Fruit fly (Drosophila melanogaster) whole organism, embryonic: ENCODE results near the gene RpL23A.

Source experiments
- Aef1 ChIP-seq: fragments of 200-800 bp; sonication (Bioruptor generic); IDR thresholded peaks from 3 replicates; pipeline ENCODE4 v1.3.6; 2022; ENCODE audit warnings: missing biosample characterization, missing genetic modification characterization
- Atf6 ChIP-seq: fragments of 200-800 bp; sonication (Bioruptor generic); IDR thresholded peaks from 2 replicates; pipeline ENCODE4 v1.3.6; 2022; ENCODE audit warnings: missing biosample characterization, missing genetic modification characterization
- CG10147 ChIP-seq: fragments of 200-800 bp; sonication (Bioruptor generic); optimal IDR thresholded peaks from 2 replicates; lab custom pipeline; 2019; ENCODE audit warnings: missing biosample characterization, mild to moderate bottlenecking, missing genetic modification characterization, moderate library complexity
- CG14050 ChIP-seq: fragments of 200-800 bp; sonication (Bioruptor generic); IDR thresholded peaks from 3 replicates; pipeline ENCODE4 v1.3.6; 2022; ENCODE audit warnings: missing biosample characterization, missing genetic modification characterization
- CG14710 ChIP-seq: fragments of 200-800 bp; sonication (Bioruptor generic); optimal IDR thresholded peaks from 3 replicates; lab custom pipeline; 2019; ENCODE audit warnings: missing biosample characterization, mild to moderate bottlenecking, missing genetic modification characterization, moderate library complexity
- CG15479 ChIP-seq: fragments of 200-800 bp; sonication (Bioruptor generic); optimal IDR thresholded peaks from 3 replicates; lab custom pipeline; 2019; ENCODE audit warnings: missing biosample characterization, mild to moderate bottlenecking, missing genetic modification characterization, moderate library complexity
- CG17385 ChIP-seq: fragments of 200-800 bp; sonication (Bioruptor generic); optimal IDR thresholded peaks from 3 replicates; lab custom pipeline; 2018; ENCODE audit warnings: missing biosample characterization, mild to moderate bottlenecking, missing genetic modification characterization
- CG17568 ChIP-seq: fragments of 200-800 bp; sonication (Bioruptor generic); optimal IDR thresholded peaks from 2 replicates; lab custom pipeline; 2018; ENCODE audit warnings: missing biosample characterization, mild to moderate bottlenecking, missing genetic modification characterization, moderate library complexity
- CG17829 ChIP-seq: fragments of 200-800 bp; optimal IDR thresholded peaks from 2 replicates; lab custom pipeline; 2019; ENCODE audit warnings: missing biosample characterization, mild to moderate bottlenecking, missing genetic modification characterization, moderate library complexity
- CG30403 ChIP-seq: fragments of 200-800 bp; sonication (Bioruptor generic); optimal IDR thresholded peaks from 3 replicates; lab custom pipeline; 2016; ENCODE audit warnings: missing biosample characterization, missing genetic modification characterization
- CG32767 ChIP-seq: fragments of 200-800 bp; sonication (Bioruptor generic); IDR thresholded peaks from 2 replicates; pipeline ENCODE4 v1.3.6; 2022; ENCODE audit warnings: missing biosample characterization, missing genetic modification characterization
- CG34224 ChIP-seq: fragments of 200-800 bp; sonication (Bioruptor generic); IDR thresholded peaks from 3 replicates; pipeline ENCODE4 v1.3.6; 2022; ENCODE audit warnings: missing biosample characterization, missing genetic modification characterization; ENCODE audit not compliant: partially characterized antibody
- CG3726 ChIP-seq: fragments of 200-800 bp; sonication (Bioruptor generic); IDR thresholded peaks from 3 replicates; pipeline ENCODE4, ENCODE4 v1.3.6; 2022; ENCODE audit warnings: missing biosample characterization, missing genetic modification characterization
- CG4282 ChIP-seq: fragments of 200-800 bp; sonication (Bioruptor generic); optimal IDR thresholded peaks from 2 replicates; lab custom pipeline; 2016; ENCODE audit warnings: missing biosample characterization, missing genetic modification characterization
- CG43689 ChIP-seq: fragments of 200-800 bp; sonication (Bioruptor generic); IDR thresholded peaks from 2 replicates; pipeline ENCODE4 v1.3.6; 2022; ENCODE audit warnings: missing biosample characterization, missing genetic modification characterization
- CG4730 ChIP-seq: fragments of 200-800 bp; sonication (Bioruptor generic); IDR thresholded peaks from 2 replicates; pipeline ENCODE4 v1.3.6; 2022; ENCODE audit warnings: missing biosample characterization, missing genetic modification characterization
- CG6254 ChIP-seq: fragments of 200-800 bp; sonication (Bioruptor generic); optimal IDR thresholded peaks from 3 replicates; lab custom pipeline; 2017; ENCODE audit warnings: mild to moderate bottlenecking, missing biosample characterization, missing genetic modification reagents, missing genetic modification characterization
- CG7786 ChIP-seq: fragments of 200-800 bp; sonication (Bioruptor generic); optimal IDR thresholded peaks from 2 replicates; lab custom pipeline; 2016; ENCODE audit warnings: missing biosample characterization, missing genetic modification characterization
- CG8281 ChIP-seq: fragments of 200-800 bp; sonication (Bioruptor generic); optimal IDR thresholded peaks from 2 replicates; lab custom pipeline; 2018; ENCODE audit warnings: missing biosample characterization, mild to moderate bottlenecking, missing genetic modification characterization, moderate library complexity
- CG8290 ChIP-seq, 3 experiments: fragments of 200-800 bp; sonication (Bioruptor generic); optimal IDR thresholded peaks; 2 replicates each; lab custom pipeline; 2016 to 2019; ENCODE audit warnings: missing biosample characterization in 3 of 3, missing genetic modification characterization in 3 of 3, mild to moderate bottlenecking in 2 of 3, moderate library complexity in 1 of 3
- CrebB ChIP-seq: fragments of 200-800 bp; sonication (Bioruptor generic); optimal IDR thresholded peaks from 3 replicates; lab custom pipeline; 2018; ENCODE audit warnings: missing biosample characterization, mild to moderate bottlenecking, missing genetic modification characterization
- Deaf1 ChIP-seq: fragments of 200-800 bp; optimal IDR thresholded peaks from 3 replicates; lab custom pipeline; 2019; ENCODE audit warnings: missing biosample characterization, mild to moderate bottlenecking, missing genetic modification characterization, moderate library complexity
- Doc2 ChIP-seq: fragments of 200-800 bp; sonication (Bioruptor generic); IDR thresholded peaks from 2 replicates; pipeline ENCODE4 v1.3.6; 2022; ENCODE audit warnings: missing biosample characterization, missing genetic modification characterization
- Eip74EF ChIP-seq, 2 experiments: fragments of 200-800 bp in 1 of 2; fragments of >200 bp in 1 of 2; sonication (Bioruptor generic) in 1 of 2; optimal IDR thresholded peaks; 2 replicates each; lab custom pipeline; 2017 to 2019; ENCODE audit warnings: missing biosample characterization in 2 of 2, missing genetic modification characterization in 2 of 2, mild to moderate bottlenecking in 1 of 2, moderate library complexity in 1 of 2
- Gug ChIP-seq: fragments of 200-800 bp; sonication (Bioruptor generic); IDR thresholded peaks from 4 replicates; pipeline ENCODE4 v1.3.6; 2022; ENCODE audit warnings: missing biosample characterization, missing genetic modification characterization
- Hr51 ChIP-seq, 2 experiments: fragments of 200-800 bp; sonication (Bioruptor generic); optimal IDR thresholded peaks; 2 replicates in 1 of 2; 3 replicates in 1 of 2; lab custom pipeline; 2016 to 2018; ENCODE audit warnings: missing biosample characterization in 2 of 2, missing genetic modification characterization in 2 of 2, mild to moderate bottlenecking in 1 of 2, moderate library complexity in 1 of 2
- Jarid2 ChIP-seq: fragments of 200-800 bp; sonication (Bioruptor generic); optimal IDR thresholded peaks from 3 replicates; lab custom pipeline; 2017; ENCODE audit warnings: mild to moderate bottlenecking, missing biosample characterization, missing genetic modification reagents, missing genetic modification characterization
- MESR4 ChIP-seq: fragments of 200-800 bp; sonication (Bioruptor generic); optimal IDR thresholded peaks from 2 replicates; lab custom pipeline; 2018; ENCODE audit warnings: missing biosample characterization, mild to moderate bottlenecking, missing genetic modification characterization, moderate library complexity
- Max ChIP-seq: fragments of 200-800 bp; sonication (Bioruptor generic); optimal IDR thresholded peaks from 2 replicates; lab custom pipeline; 2016; ENCODE audit warnings: missing biosample characterization, mild to moderate bottlenecking, missing genetic modification characterization
- NFAT ChIP-seq: fragments of 200-800 bp; sonication (Bioruptor generic); IDR thresholded peaks from 2 replicates; pipeline ENCODE4 v1.3.6; 2022; ENCODE audit warnings: missing biosample characterization, missing genetic modification characterization
- Opbp ChIP-seq: fragments of 200-800 bp; sonication (Bioruptor generic); IDR thresholded peaks from 3 replicates; pipeline ENCODE4 v1.3.6; 2022; ENCODE audit warnings: missing biosample characterization, missing genetic modification characterization; ENCODE audit not compliant: partially characterized antibody
- Scr ChIP-seq: fragments of 200-800 bp; sonication (Bioruptor generic); IDR thresholded peaks from 2 replicates; pipeline ENCODE4 v1.3.6; 2022; ENCODE audit warnings: missing biosample characterization, missing genetic modification characterization; ENCODE audit not compliant: partially characterized antibody
- YL-1 ChIP-seq: fragments of 200-800 bp; sonication (Bioruptor generic); optimal IDR thresholded peaks from 3 replicates; lab custom pipeline; 2017; ENCODE audit warnings: missing biosample characterization, mild to moderate bottlenecking, missing genetic modification characterization
- bsh ChIP-seq, 2 experiments: fragments of 200-800 bp; sonication (Bioruptor generic); optimal IDR thresholded peaks; 2 replicates each; lab custom pipeline; 2017 to 2018; ENCODE audit warnings: mild to moderate bottlenecking in 2 of 2, missing biosample characterization in 2 of 2, missing genetic modification characterization in 2 of 2, moderate library complexity in 1 of 2
- btn ChIP-seq: fragments of 200-800 bp; sonication (Bioruptor generic); optimal IDR thresholded peaks from 2 replicates; lab custom pipeline; 2016; ENCODE audit warnings: missing biosample characterization, missing genetic modification characterization
- cato ChIP-seq: fragments of 200-800 bp; sonication (Bioruptor generic); optimal IDR thresholded peaks from 2 replicates; lab custom pipeline; 2016; ENCODE audit warnings: missing biosample characterization, missing genetic modification characterization, borderline replicate concordance
- corto ChIP-seq: fragments of 200-800 bp; sonication (Bioruptor generic); optimal IDR thresholded peaks from 2 replicates; lab custom pipeline; 2016; ENCODE audit warnings: missing biosample characterization, mild to moderate bottlenecking, missing genetic modification characterization, moderate library complexity
- disco-r ChIP-seq: fragments of 200-800 bp; sonication (Bioruptor generic); optimal IDR thresholded peaks from 2 replicates; lab custom pipeline; 2016; ENCODE audit warnings: missing biosample characterization, missing genetic modification characterization
- esg ChIP-seq: fragments of 200-800 bp; sonication (Bioruptor generic); conservative IDR thresholded peaks from 2 replicates; pipeline ENCODE4 v1.3.6; 2022; ENCODE audit warnings: missing biosample characterization, missing genetic modification characterization
- gem ChIP-seq: fragments of 200-800 bp; sonication (Bioruptor generic); optimal IDR thresholded peaks from 2 replicates; lab custom pipeline; 2019; ENCODE audit warnings: missing biosample characterization, mild to moderate bottlenecking, missing genetic modification characterization, moderate library complexity
- gsb ChIP-seq: fragments of 200-800 bp; sonication (Bioruptor generic); IDR thresholded peaks from 2 replicates; pipeline ENCODE4 v1.3.6; 2022; ENCODE audit warnings: missing biosample characterization, missing genetic modification characterization
- lilli ChIP-seq: fragments of 200-800 bp; sonication (Bioruptor generic); optimal IDR thresholded peaks from 3 replicates; lab custom pipeline; 2016; ENCODE audit warnings: missing biosample characterization, missing genetic modification characterization
- luna ChIP-seq: fragments of 200-800 bp; sonication (Bioruptor generic); optimal IDR thresholded peaks from 2 replicates; lab custom pipeline; 2016; ENCODE audit warnings: missing biosample characterization, missing genetic modification characterization
- pan ChIP-seq, 4 experiments: fragments of >200 bp in 3 of 4; fragments of 200-800 bp in 1 of 4; sonication (Bioruptor generic) in 1 of 4; optimal IDR thresholded peaks in 3 of 4; IDR thresholded peaks in 1 of 4; 2 replicates each; pipeline versions ENCODE4 v1.3.6 to Lab custom; 2017 to 2022; ENCODE audit warnings: missing biosample characterization in 2 of 4, missing genetic modification characterization in 2 of 4, mixed read lengths in 1 of 4
- sens ChIP-seq: fragments of 200-800 bp; sonication (Bioruptor generic); peaks from one replicate; lab custom pipeline; 2016; ENCODE audit warnings: missing biosample characterization, missing genetic modification characterization
- ttk ChIP-seq: fragments of 200-800 bp; sonication (Bioruptor generic); IDR thresholded peaks from 2 replicates; pipeline ENCODE4 v2.1.2; 2022; ENCODE audit warnings: missing biosample characterization, missing genetic modification characterization
- vnd ChIP-seq: fragments of 200-800 bp; sonication (Bioruptor generic); IDR thresholded peaks from 3 replicates; pipeline ENCODE4 v1.3.6; 2022; ENCODE audit warnings: missing biosample characterization, missing genetic modification characterization; ENCODE audit not compliant: partially characterized antibody

Gene RpL23A

DNA sequence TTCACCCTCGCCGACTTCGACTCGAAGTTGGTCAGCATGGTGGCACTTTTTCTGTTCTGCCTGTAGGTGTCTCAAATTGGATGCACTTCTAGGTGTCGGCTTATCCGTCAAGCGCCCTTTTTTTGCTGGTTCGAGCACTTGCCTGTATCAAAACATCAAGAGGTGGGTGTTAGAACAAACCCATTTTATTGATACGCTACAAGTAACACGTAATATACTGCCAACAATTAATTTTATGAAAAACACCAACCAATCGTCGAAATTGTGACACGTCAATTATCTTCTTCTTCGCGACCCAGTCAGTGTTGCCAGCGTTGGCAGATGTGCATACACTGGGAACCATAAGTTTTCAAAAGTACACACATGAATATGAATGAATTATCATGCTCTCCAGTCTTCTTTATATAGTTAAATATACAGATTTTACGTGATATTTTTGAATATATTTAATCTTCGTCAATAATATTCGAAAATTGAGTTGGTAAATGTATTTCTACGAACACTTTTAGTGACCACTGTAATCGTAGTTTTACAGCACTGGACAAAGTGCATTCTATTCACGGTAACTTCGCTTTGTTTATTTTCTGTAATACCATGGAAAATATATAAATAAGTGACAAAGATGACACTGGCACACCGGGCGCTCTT is 23.4 kb downstream of the RpL23A start, which contains the start of the genes alphaCOP and CG13919 (continued):
- TF ChIP-seq CG7786 (peak; percentile 87), CG30403 (GFP tag; lab: Kevin White, UChicago) (peak; percentile 98), MESR4 (GFP tag; lab: Kevin White, UChicago) (peak; percentile 95), pan (optimal IDR thresholded peaks at IDR 0.05; lab: Kevin White, UChicago) (no peak), pan (GFP tag; optimal IDR thresholded peaks at IDR 0.05 in 1 of 2, IDR thresholded peaks at IDR 0.05 in 1 of 2) (peak in 1 of 2 experiments; percentile 97), Jarid2 (GFP tag; lab: Kevin White, UChicago) (peak; percentile 11), CG3726 (peak; percentile 93), Atf6 (GFP tag; lab: Robert Waterston, UW) (peak; percentile 98), esg (GFP tag; lab: Robert Waterston, UW) (peak; percentile 98), Opbp (no peak), CG6254 (GFP tag; lab: Kevin White, UChicago) (peak; percentile 88), cato (GFP tag; lab: Kevin White, UChicago) (peak; percentile 94), luna (peak; percentile 72), Hr51 (GFP tag; optimal IDR thresholded peaks at IDR 0.05; lab: Kevin White, UChicago) (peak; percentile 93 to 97), YL-1 (GFP tag; lab: Kevin White, UChicago) (peak; percentile 98), CG17385 (GFP tag; lab: Kevin White, UChicago) (peak; percentile 99), CG32767 (GFP tag; lab: Robert Waterston, UW) (peak; percentile 98), gsb (GFP tag; lab: Robert Waterston, UW) (peak; percentile 93), gem (tag; lab: Kevin White, UChicago) (peak; percentile 98), Max (GFP tag; lab: Kevin White, UChicago) (peak; percentile 93), CG17829 (peak; percentile 95), disco-r (GFP tag; lab: Kevin White, UChicago) (peak; percentile 83), CG15479 (GFP tag; lab: Kevin White, UChicago) (peak; percentile 52), sens (peak; percentile 99), CG4282 (GFP tag; lab: Kevin White, UChicago) (peak; percentile 56), CG8290 (GFP tag; optimal IDR thresholded peaks at IDR 0.05; lab: Kevin White, UChicago) (peak; percentile 97), CG8290 (tag; optimal IDR thresholded peaks at IDR 0.05; lab: Kevin White, UChicago) (peak; percentile 79 to 85), CG17568 (GFP tag; lab: Kevin White, UChicago) (no peak), vnd (GFP tag; lab: Robert Waterston, UW) (no peak), CG8281 (tag; lab: Kevin White, UChicago) (peak; percentile 82), CrebB (tag; lab: Kevin White, UChicago) (peak; percentile 95), corto (GFP tag; lab: Kevin White, UChicago) (peak; percentile 93), Gug (GFP tag; lab: Robert Waterston, UW) (peak; percentile 90), btn (GFP tag; lab: Kevin White, UChicago) (peak; percentile 56), CG43689 (peak; percentile 95), lilli (GFP tag; lab: Kevin White, UChicago) (peak; percentile 98), bsh (GFP tag; optimal IDR thresholded peaks at IDR 0.05; lab: Kevin White, UChicago) (peak; percentile 86 to 98), Scr (no peak), Aef1 (peak; percentile 97), ttk (GFP tag; lab: Robert Waterston, UW) (peak; percentile 96), Doc2 (GFP tag; lab: Robert Waterston, UW) (peak; percentile 77), CG14050 (GFP tag; lab: Robert Waterston, UW) (peak; percentile 97), CG10147 (GFP tag; lab: Kevin White, UChicago) (peak; percentile 90), CG34224 (GFP tag; lab: Robert Waterston, UW) (0 out of 3 replicates have a peak, but pooled peaks have one; percentile 38), CG4730 (GFP tag; lab: Robert Waterston, UW) (peak; percentile 96), Deaf1 (tag; lab: Kevin White, UChicago) (peak; percentile 77), CG14710 (tag; lab: Kevin White, UChicago) (peak; percentile 99), NFAT (GFP tag; lab: Robert Waterston, UW) (peak; percentile 96), Eip74EF (GFP tag; optimal IDR thresholded peaks at IDR 0.05; lab: Kevin White, UChicago) (peak in 1 of 2 experiments; percentile 96)
